Fruit fly (Drosophila melanogaster): ENCODE data around the gene CG46280.

The CG46280 gene

DNA sequence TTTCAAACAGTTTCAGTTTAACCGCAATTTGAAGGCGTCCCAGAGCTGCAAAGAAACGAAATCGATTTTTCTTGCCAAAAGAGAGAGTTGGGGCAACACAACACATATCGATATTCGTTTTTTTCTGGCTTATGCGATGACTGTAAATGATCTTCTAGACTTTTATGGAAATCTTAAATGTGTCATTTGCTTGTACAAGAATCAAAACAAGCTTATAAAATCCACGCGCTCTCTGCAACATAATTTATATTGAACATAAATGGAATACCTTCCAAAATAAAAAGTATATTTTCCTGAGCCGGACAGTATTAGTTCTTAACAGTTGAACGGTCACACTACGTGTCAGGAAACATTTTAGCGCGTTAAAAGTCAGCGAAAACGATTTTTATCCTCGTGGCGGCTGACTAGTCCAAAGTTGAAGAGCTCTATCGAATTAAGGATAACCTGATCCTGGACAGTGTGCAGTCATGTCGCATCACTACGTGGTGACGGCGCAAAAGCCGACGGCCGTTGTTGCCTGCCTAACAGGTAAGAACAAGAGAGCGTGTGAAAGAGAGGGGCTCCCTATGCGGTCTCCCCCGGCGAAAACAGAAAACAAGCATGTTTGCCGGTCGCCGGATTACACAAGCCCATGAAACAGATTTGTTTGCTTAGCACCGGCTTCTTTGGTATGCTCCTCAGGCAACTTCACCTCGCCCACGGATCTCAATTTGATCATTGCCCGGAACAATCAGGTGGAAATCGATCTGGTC lies 21.7 kb upstream of the CG46280 start, which contains the start of gene pic:
pic (plus strand) TSS at position 304 of the 752 bp plus-strand sequence.
- TF ChIP-seq CG32264 (GFP tag; optimal IDR thresholded peaks at IDR 0.05) (no peak), dsf (GFP tag; optimal IDR thresholded peaks at IDR 0.05; ENCODE audit: borderline replicate concordance) (no peak), Sp1 (GFP tag; optimal IDR thresholded peaks at IDR 0.05) (no peak), fru (GFP tag; optimal IDR thresholded peaks at IDR 0.05) (no peak), rgr (GFP tag; optimal IDR thresholded peaks at IDR 0.05) (no peak), Hr83 (GFP tag; optimal IDR thresholded peaks at IDR 0.05; ENCODE audit: poor library complexity, severe bottlenecking) (peak; percentile 74)

DNA sequence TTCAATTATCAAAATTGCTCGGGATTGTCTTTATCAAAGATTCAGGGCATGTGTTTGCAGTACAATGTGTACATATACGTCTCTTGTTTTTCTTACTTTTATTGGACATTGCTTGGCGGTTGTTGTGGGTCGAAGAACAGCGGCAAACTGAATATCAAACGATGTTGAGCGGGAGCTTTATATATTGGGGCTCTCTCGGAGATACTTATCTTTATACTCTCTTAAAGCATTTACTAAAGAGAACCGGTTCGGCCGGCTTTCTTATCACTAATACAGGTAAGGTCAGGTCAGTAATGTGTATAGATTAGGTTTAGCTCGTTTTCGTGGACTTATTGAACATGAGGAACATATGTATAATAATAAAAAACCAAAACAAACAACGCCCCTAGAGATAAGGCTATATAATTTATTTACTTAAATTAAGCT lies 20.9 kb upstream of the CG46280 start, which contains the start of gene CG7966:
CG7966 (minus strand) TSS at position 156 of the 426 bp plus-strand sequence.
- TF ChIP-seq dsf (GFP tag; optimal IDR thresholded peaks at IDR 0.05; ENCODE audit: borderline replicate concordance) (no peak), sv (GFP tag; optimal IDR thresholded peaks at IDR 0.05) (no peak), br (GFP tag; optimal IDR thresholded peaks at IDR 0.05) (peak; percentile 5), N (GFP tag; optimal IDR thresholded peaks at IDR 0.05) (no peak), OdsH (GFP tag; optimal IDR thresholded peaks at IDR 0.05) (peak; percentile 35), foxo (GFP tag; optimal IDR thresholded peaks at IDR 0.05) (peak in 1 of 2 experiments; percentile 92), CG32264 (GFP tag; optimal IDR thresholded peaks at IDR 0.05) (no peak), Hnf4 (GFP tag; optimal IDR thresholded peaks at IDR 0.05) (peak; percentile 73), Sp1 (GFP tag; optimal IDR thresholded peaks at IDR 0.05) (no peak), jim (GFP tag; optimal IDR thresholded peaks at IDR 0.05) (peak; percentile 53), CrebA (GFP tag; optimal IDR thresholded peaks at IDR 0.05; ENCODE audit: borderline replicate concordance) (no peak), brk (GFP tag; optimal IDR thresholded peaks at IDR 0.05) (no peak), Rel (GFP tag; optimal IDR thresholded peaks at IDR 0.05) (no peak), Rel (tag; optimal IDR thresholded peaks at IDR 0.05) (peak; percentile 86), Jra (GFP tag; optimal IDR thresholded peaks at IDR 0.05) (peak; percentile 15), usp (GFP tag; optimal IDR thresholded peaks at IDR 0.05) (no peak), psq (GFP tag; optimal IDR thresholded peaks at IDR 0.05) (no peak), Vsx2 (GFP tag; optimal IDR thresholded peaks at IDR 0.05; ENCODE audit: partially characterized antibody) (peak; percentile 83), sage (GFP tag; optimal IDR thresholded peaks at IDR 0.05) (peak; percentile 55), Dif (GFP tag; optimal IDR thresholded peaks at IDR 0.05; ENCODE audit: partially characterized antibody) (peak; percentile 59), Hr83 (GFP tag; optimal IDR thresholded peaks at IDR 0.05; ENCODE audit: poor library complexity, severe bottlenecking) (peak; percentile 98), dmrt93B (GFP tag; optimal IDR thresholded peaks at IDR 0.05) (no peak), Mio (GFP tag; optimal IDR thresholded peaks at IDR 0.05) (no peak), Abd-B (GFP tag; optimal IDR thresholded peaks at IDR 0.05) (no peak), CG9705 (GFP tag; optimal IDR thresholded peaks at IDR 0.05) (no peak), dl (GFP tag; optimal IDR thresholded peaks at IDR 0.05; ENCODE audit: insufficient read depth in 1 of 2, partially characterized antibody in 2 of 2) (peak; percentile 30 to 58)

DNA sequence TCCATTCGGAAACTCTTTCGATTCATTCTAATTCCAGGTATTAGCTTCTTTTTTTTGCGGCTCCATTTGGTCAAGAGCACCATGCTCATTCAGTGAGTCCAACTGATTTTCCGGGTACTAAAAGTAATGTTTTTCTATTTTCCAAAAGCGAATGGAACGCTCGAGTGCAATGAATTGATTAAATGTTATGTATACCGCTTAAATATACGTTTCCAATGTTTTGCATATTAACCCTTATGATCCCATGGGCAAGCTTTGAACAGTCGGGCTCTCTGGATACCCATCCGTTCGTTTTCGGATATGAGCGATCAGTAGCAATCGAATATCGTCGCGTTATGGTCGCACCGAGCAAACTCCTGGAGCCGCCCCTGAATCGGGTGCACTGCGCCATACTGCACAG lies 17.0 kb upstream of the CG46280 start, which contains the start of gene CG31157:
CG31157 (plus strand) TSS at position 301 of the 400 bp plus-strand sequence.
- TF ChIP-seq HLH106 (tag; optimal IDR thresholded peaks at IDR 0.05) (no peak), lola (GFP tag; optimal IDR thresholded peaks at IDR 0.05) (no peak), Vsx2 (GFP tag; optimal IDR thresholded peaks at IDR 0.05; ENCODE audit: partially characterized antibody) (no peak), usp (GFP tag; optimal IDR thresholded peaks at IDR 0.05) (no peak), jim (GFP tag; optimal IDR thresholded peaks at IDR 0.05) (no peak), Hr83 (GFP tag; optimal IDR thresholded peaks at IDR 0.05; ENCODE audit: poor library complexity, severe bottlenecking) (no peak), h (GFP tag; optimal IDR thresholded peaks at IDR 0.05) (no peak), Hnf4 (GFP tag; optimal IDR thresholded peaks at IDR 0.05) (no peak), brk (GFP tag; optimal IDR thresholded peaks at IDR 0.05) (no peak), Sp1 (GFP tag; optimal IDR thresholded peaks at IDR 0.05) (no peak), psq (GFP tag; optimal IDR thresholded peaks at IDR 0.05) (no peak), Jra (GFP tag; optimal IDR thresholded peaks at IDR 0.05) (no peak), Hr78 (GFP tag; optimal IDR thresholded peaks at IDR 0.05) (no peak), fru (GFP tag; optimal IDR thresholded peaks at IDR 0.05) (no peak), sage (GFP tag; optimal IDR thresholded peaks at IDR 0.05) (no peak)

Data from whole organism, wandering third instar larva.